Worm (Caenorhabditis elegans): ENCODE measurements around the gene str-149.

DNA sequence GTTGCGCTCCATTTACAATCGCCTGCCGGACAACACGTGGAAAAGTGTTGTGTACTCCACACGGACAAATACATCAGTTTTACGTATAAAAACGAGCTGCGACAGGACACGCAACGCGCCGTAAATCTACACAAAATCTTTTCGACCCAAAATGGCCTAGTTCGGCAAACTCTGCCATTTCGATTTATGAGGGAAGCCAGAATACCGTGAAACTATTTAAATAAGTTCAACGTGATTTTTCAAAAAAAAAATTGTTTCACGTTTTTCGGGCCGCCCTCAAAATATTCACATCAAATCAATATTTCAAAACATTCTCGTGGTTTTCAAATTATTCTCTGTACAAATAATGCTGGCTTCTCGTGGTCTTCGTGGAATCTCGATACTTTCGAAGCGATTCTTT, 46.4 kb upstream of the str-149 start, which contains the start of gene F36D3.8:
- no peak for TF ChIP-seq mdl-1 (tag; optimal IDR thresholded peaks at IDR 0.05)
- TF ChIP-seq nhr-11 (tag; optimal IDR thresholded peaks at IDR 0.05): no peak
- no peak for TF ChIP-seq nhr-6 (tag; optimal IDR thresholded peaks at IDR 0.05)
- TF ChIP-seq sem-4 (tag; optimal IDR thresholded peaks at IDR 0.05): no peak
- no peak for TF ChIP-seq F13H6.1 (tag; optimal IDR thresholded peaks at IDR 0.05)
- TF ChIP-seq mab-5 (tag; optimal IDR thresholded peaks at IDR 0.05): no peak
- TF ChIP-seq fos-1 (tag; optimal IDR thresholded peaks at IDR 0.05): no peak
- TF ChIP-seq lin-39 (tag; optimal IDR thresholded peaks at IDR 0.05): no peak
- no peak for TF ChIP-seq unc-62 (GFP tag; optimal IDR thresholded peaks at IDR 0.05)
- no peak for TF ChIP-seq skn-1 (tag; optimal IDR thresholded peaks at IDR 0.05)
